Worm (Caenorhabditis elegans): ENCODE results near the gene F41E6.7.

F41E6.7 gene

DNA sequence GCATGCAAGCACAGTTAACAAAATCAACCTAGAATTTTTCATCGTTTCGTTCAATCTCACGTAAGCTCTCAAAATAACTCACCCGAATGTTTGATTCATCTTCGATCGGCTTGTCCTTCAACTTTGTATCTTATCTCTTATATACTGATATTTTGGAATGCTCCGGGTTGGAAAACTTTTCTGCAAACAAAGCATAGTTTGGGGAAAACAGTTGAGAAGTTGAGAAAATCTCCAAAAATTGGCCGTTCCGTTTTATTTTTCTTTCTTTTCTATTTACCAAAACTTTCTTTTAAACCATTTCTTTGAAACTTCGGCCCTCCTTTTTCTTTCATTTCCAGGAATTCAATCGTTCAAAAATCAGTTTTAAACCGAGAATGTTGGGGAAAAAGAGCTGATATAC lies 3.5 kb upstream of the F41E6.7 start, which contains the start of gene F41E6.15:
Gene F41E6.15 (minus strand): TSS at position 101 of the 400 bp plus-strand sequence.
- TF ChIP-seq fkh-10 (GFP tag; optimal IDR thresholded peaks at IDR 0.05): no peak
- TF ChIP-seq hlh-15 (tag; optimal IDR thresholded peaks at IDR 0.05): no peak
- TF ChIP-seq rnt-1 (tag; optimal IDR thresholded peaks at IDR 0.05): no peak
- TF ChIP-seq ref-2 (tag; optimal IDR thresholded peaks at IDR 0.05): no peak
- TF ChIP-seq syd-9 (tag; optimal IDR thresholded peaks at IDR 0.05): no peak
- TF ChIP-seq dmd-4 (tag; optimal IDR thresholded peaks at IDR 0.05; ENCODE audit: borderline replicate concordance): no peak
- TF ChIP-seq fax-1 (tag; optimal IDR thresholded peaks at IDR 0.05): no peak
- no peak for TF ChIP-seq ceh-45 (GFP tag; IDR thresholded peaks at IDR 0.05)
- TF ChIP-seq unc-55 (GFP tag; optimal IDR thresholded peaks at IDR 0.05): no peak
- TF ChIP-seq unc-3 (GFP tag; conservative IDR thresholded peaks at IDR 0.05): no peak
- TF ChIP-seq unc-3 (tag; optimal IDR thresholded peaks at IDR 0.05): no peak
- no peak for TF ChIP-seq C08G9.2 (tag; optimal IDR thresholded peaks at IDR 0.05)
- TF ChIP-seq ceh-48 (tag; optimal IDR thresholded peaks at IDR 0.05): no peak
- no peak for TF ChIP-seq madf-2 (tag; optimal IDR thresholded peaks at IDR 0.05)
- no peak for TF ChIP-seq ceh-24 (tag; optimal IDR thresholded peaks at IDR 0.05)
- TF ChIP-seq Y22D7AL.16 (tag; optimal IDR thresholded peaks at IDR 0.05): no peak

DNA sequence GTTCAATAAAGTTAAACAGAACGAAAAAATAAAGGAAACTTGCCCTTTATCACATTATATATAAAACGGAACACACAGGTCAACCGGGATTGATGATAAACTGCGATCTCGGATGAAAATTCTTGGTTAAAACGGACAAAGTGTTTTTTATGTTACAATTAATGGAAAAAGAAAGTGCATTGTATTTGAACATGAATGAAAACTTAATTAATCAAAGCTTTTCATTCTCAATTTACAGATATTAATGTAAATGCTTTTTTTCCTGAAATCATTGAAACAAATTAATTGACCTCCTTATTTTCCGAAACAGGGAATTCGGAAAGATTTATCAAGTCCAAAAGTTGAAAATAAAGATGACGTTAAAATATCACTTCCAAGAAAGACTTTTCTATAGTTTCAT lies 2.3 kb upstream of the F41E6.7 start, which contains the start of gene F41E6.8:
Gene F41E6.8 (minus strand): TSS at position 101 of the 400 bp plus-strand sequence.
- TF ChIP-seq npax-4 (tag; optimal IDR thresholded peaks at IDR 0.05) (no peak), hlh-13 (GFP tag; optimal IDR thresholded peaks at IDR 0.05) (no peak), pat-9 (tag; optimal IDR thresholded peaks at IDR 0.05) (no peak), ceh-9 (tag; optimal IDR thresholded peaks at IDR 0.05) (no peak), ceh-45 (GFP tag; IDR thresholded peaks at IDR 0.05) (no peak), unc-55 (GFP tag; optimal IDR thresholded peaks at IDR 0.05) (no peak), nhr-232 (tag; optimal IDR thresholded peaks at IDR 0.05) (no peak), dmd-4 (tag; optimal IDR thresholded peaks at IDR 0.05; ENCODE audit: borderline replicate concordance) (no peak), unc-3 (GFP tag; conservative IDR thresholded peaks at IDR 0.05) (no peak), unc-3 (tag; optimal IDR thresholded peaks at IDR 0.05) (no peak), ceh-18 (tag; optimal IDR thresholded peaks at IDR 0.05) (no peak), ahr-1 (tag; optimal IDR thresholded peaks at IDR 0.05) (no peak), ceh-6 (GFP tag; optimal IDR thresholded peaks at IDR 0.05) (no peak), ceh-30 (tag; optimal IDR thresholded peaks at IDR 0.05) (no peak), elt-4 (tag; optimal IDR thresholded peaks at IDR 0.05) (no peak)

DNA sequence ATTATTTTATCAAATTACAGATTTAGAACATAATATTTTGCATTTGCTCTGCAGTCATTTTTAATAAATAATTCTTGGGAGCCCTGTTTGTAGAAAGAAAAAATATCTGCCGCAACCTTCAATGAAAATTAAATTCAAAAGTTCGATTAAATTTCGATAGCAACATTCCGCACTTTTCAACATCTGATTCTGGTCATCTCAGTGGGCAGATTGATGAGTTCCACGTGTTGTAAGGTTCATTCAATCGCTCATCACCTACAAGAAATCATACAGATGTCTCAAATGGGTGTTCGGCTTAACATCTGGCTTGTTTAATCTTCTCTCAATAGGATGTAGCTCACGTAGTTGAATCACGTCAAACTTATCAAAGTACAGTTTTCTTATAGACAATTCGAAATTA lies 865 bp upstream of the F41E6.7 start:
- TF ChIP-seq hlh-8 (tag; optimal IDR thresholded peaks at IDR 0.05) (peak; percentile 15), Y22D7AL.16 (tag; optimal IDR thresholded peaks at IDR 0.05) (no peak)

DNA sequence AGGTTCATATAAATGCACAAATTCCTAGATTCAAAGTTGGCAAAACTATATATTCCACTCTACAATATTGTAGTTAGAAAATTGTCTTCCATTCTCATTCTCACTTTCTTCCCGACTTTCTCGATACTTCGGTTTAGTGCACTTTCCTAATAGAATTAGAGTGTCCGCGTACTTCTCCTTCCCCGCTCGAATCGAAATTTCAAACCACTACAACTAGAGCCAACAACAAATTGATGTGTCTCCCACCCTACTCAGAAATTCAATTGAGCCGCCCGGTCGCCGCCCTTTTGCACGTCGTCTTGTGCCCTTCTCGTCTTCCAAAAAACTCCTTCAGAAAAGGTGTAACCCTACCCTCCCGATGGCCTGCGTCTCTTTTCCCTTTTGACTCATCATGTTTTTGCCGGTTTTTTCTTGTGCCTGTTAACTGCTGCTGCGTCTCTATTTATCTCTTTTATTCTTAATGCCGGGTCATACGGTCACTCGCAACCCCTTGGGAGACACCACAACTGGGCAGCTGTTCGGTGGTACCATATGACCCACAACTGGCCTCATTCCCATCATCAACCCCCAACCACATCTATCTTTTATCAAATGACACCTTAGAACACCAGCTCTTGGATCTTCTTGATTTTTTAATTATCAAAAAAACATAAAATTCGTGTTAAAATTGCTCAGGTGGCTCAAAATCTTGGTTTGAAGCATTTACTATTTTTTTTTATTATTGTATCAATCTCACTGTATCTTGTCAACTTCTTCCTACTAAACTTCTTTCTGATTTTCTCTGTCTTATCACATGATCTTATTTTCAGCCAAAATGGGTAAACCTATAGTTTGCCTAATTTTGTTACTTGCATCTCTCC lies 4.8 kb downstream of the F41E6.7 start, which contains the start of gene tag-196:
Gene tag-196 (plus strand): TSS at position 810 of the 860 bp plus-strand sequence.
- TF ChIP-seq unc-42 (tag; optimal IDR thresholded peaks at IDR 0.05): peak; percentile 95
- no peak for TF ChIP-seq ref-2 (tag; optimal IDR thresholded peaks at IDR 0.05)
- TF ChIP-seq hlh-30 (tag; optimal IDR thresholded peaks at IDR 0.05; ENCODE audit: insufficient read depth): peak; percentile 29
- 0 out of 2 replicates have a peak, but pooled peaks have one; percentile 47 for TF ChIP-seq ceh-45 (GFP tag; IDR thresholded peaks at IDR 0.05)
- no peak for TF ChIP-seq fax-1 (tag; optimal IDR thresholded peaks at IDR 0.05)
- peak; percentile 37 for TF ChIP-seq tbx-2 (tag; optimal IDR thresholded peaks at IDR 0.05)

DNA sequence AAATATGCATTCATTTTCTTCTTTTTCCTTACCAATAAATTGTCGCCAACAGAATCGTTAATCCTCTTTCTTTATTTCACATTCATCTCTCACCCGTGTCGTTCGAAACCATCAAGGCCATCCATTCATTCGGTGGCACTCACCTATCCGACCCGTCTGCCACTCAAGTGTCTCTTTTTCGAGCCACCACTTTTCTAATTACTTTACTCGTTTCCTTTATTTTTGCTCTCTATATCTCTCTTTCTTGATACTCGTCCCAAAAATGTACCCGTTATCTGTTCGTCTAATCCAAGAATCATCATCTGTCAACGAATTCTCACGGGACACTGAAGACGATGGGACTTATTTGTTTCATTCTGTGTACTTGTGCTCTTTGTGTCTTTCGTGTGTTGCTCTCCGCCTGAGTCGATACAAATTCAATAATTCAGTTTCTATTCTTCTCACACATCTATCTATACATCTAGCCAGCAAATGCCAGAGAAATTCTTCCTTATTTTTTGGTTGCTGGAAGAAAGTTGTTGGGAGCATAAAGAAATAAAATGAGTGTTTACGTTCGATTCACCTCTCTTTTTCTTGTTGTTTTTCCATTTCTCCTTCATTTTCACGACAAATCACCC lies 6.3 kb downstream of the F41E6.7 start:
- no peak for TF ChIP-seq nfya-1 (tag; optimal IDR thresholded peaks at IDR 0.05)
- TF ChIP-seq unc-86 (tag; optimal IDR thresholded peaks at IDR 0.05): no peak
- no peak for TF ChIP-seq ceh-45 (GFP tag; IDR thresholded peaks at IDR 0.05)
- TF ChIP-seq unc-55 (GFP tag; optimal IDR thresholded peaks at IDR 0.05): peak; percentile 20
- no peak for TF ChIP-seq ceh-6 (GFP tag; optimal IDR thresholded peaks at IDR 0.05)
- no peak for TF ChIP-seq K09A11.1 (tag; optimal IDR thresholded peaks at IDR 0.05; ENCODE audit: insufficient read depth)
- peak; percentile 67 for TF ChIP-seq unc-42 (tag; optimal IDR thresholded peaks at IDR 0.05)
- TF ChIP-seq ceh-9 (tag; optimal IDR thresholded peaks at IDR 0.05): no peak
- TF ChIP-seq hlh-8 (tag; optimal IDR thresholded peaks at IDR 0.05): no peak
- TF ChIP-seq C08G9.2 (tag; optimal IDR thresholded peaks at IDR 0.05): no peak
- TF ChIP-seq che-1 (tag; optimal IDR thresholded peaks at IDR 0.05): no peak
- TF ChIP-seq lim-6 (tag; optimal IDR thresholded peaks at IDR 0.05): no peak
- no peak for TF ChIP-seq dmd-4 (tag; optimal IDR thresholded peaks at IDR 0.05; ENCODE audit: borderline replicate concordance)
- no peak for TF ChIP-seq dve-1 (tag; optimal IDR thresholded peaks at IDR 0.05)

Measured in whole organism, late embryonic.